Fruit fly (Drosophila melanogaster) whole organism, prepupa: ENCODE results near the gene crm.

Experiments
- Blimp-1 ChIP-seq: fragments of 200-800 bp; sonication (Bioruptor generic); optimal IDR thresholded peaks from 3 replicates; lab custom pipeline; 2017; ENCODE audit warnings: missing biosample characterization, missing genetic modification characterization, mild to moderate bottlenecking, moderate library complexity, missing genetic modification reagents
- CG10669 ChIP-seq: fragments of 200-800 bp; sonication (Bioruptor generic); optimal IDR thresholded peaks from 3 replicates; lab custom pipeline; 2018; ENCODE audit warnings: missing biosample characterization, mild to moderate bottlenecking, missing genetic modification characterization, moderate library complexity
- CG11294 ChIP-seq: fragments of 200-800 bp; sonication (Bioruptor generic); IDR thresholded peaks from 2 replicates; pipeline ENCODE4 v1.3.6; 2022; ENCODE audit warnings: missing biosample characterization, missing genetic modification characterization
- CG11762 ChIP-seq: fragments of 200-800 bp; sonication (Bioruptor generic); optimal IDR thresholded peaks from 3 replicates; lab custom pipeline; 2016; ENCODE audit warnings: missing biosample characterization, missing genetic modification characterization; ENCODE audit not compliant: insufficient read depth
- CG11902 ChIP-seq: fragments of 200-800 bp; sonication (Bioruptor generic); optimal IDR thresholded peaks from 3 replicates; lab custom pipeline; 2016; ENCODE audit warnings: missing biosample characterization, missing genetic modification characterization
- CG15336 ChIP-seq: fragments of 200-800 bp; sonication (Bioruptor generic); IDR thresholded peaks from 2 replicates; pipeline ENCODE4 v1.3.6; 2022; ENCODE audit warnings: missing biosample characterization, missing genetic modification characterization
- CG1621 ChIP-seq: fragments of 200-800 bp; sonication (Bioruptor generic); optimal IDR thresholded peaks from 3 replicates; lab custom pipeline; 2018; ENCODE audit warnings: missing biosample characterization, mild to moderate bottlenecking, missing genetic modification characterization
- CG3032 ChIP-seq: fragments of 200-800 bp; optimal IDR thresholded peaks from 2 replicates; lab custom pipeline; 2019; ENCODE audit warnings: missing biosample characterization, mild to moderate bottlenecking, missing genetic modification characterization, moderate library complexity
- CG31627 ChIP-seq: fragments of 200-800 bp; sonication (Bioruptor generic); optimal IDR thresholded peaks from 3 replicates; lab custom pipeline; 2016; ENCODE audit warnings: missing biosample characterization, missing genetic modification characterization
- CG3919 ChIP-seq: fragments of 200-800 bp; sonication (Bioruptor generic); optimal IDR thresholded peaks from 3 replicates; lab custom pipeline; 2016; ENCODE audit warnings: missing biosample characterization, missing genetic modification characterization
- CG4318 ChIP-seq: fragments of 200-800 bp; sonication (Bioruptor generic); optimal IDR thresholded peaks from 3 replicates; lab custom pipeline; 2017; ENCODE audit warnings: missing biosample characterization, mild to moderate bottlenecking, missing genetic modification characterization
- CG6163 ChIP-seq: fragments of 200-800 bp; sonication (Bioruptor generic); IDR thresholded peaks from 3 replicates; pipeline ENCODE4 v1.3.6; 2022; ENCODE audit warnings: missing biosample characterization, missing genetic modification characterization
- CG6276 ChIP-seq: fragments of 200-800 bp; sonication (Bioruptor generic); optimal IDR thresholded peaks from 2 replicates; lab custom pipeline; 2017; ENCODE audit warnings: missing biosample characterization, mild to moderate bottlenecking, missing genetic modification characterization
- CG6792 ChIP-seq: fragments of 200-800 bp; sonication (Bioruptor generic); optimal IDR thresholded peaks from 3 replicates; lab custom pipeline; 2016; ENCODE audit warnings: missing biosample characterization, missing genetic modification characterization
- CG6808 ChIP-seq: fragments of 200-800 bp; sonication (Bioruptor generic); optimal IDR thresholded peaks from 3 replicates; lab custom pipeline; 2017; ENCODE audit warnings: missing biosample characterization, missing genetic modification characterization, mild to moderate bottlenecking, moderate library complexity, missing genetic modification reagents
- CG7368 ChIP-seq: fragments of 200-800 bp; sonication (Bioruptor generic); optimal IDR thresholded peaks from 3 replicates; lab custom pipeline; 2016; ENCODE audit warnings: missing biosample characterization, missing genetic modification characterization
- CG8119 ChIP-seq: fragments of 200-800 bp; sonication (Bioruptor generic); IDR thresholded peaks from 3 replicates; pipeline ENCODE4 v1.3.6; 2022; ENCODE audit warnings: missing biosample characterization, missing genetic modification characterization
- CG8319 ChIP-seq: fragments of 200-800 bp; sonication (Bioruptor generic); optimal IDR thresholded peaks from 3 replicates; lab custom pipeline; 2016; ENCODE audit warnings: missing biosample characterization, missing genetic modification characterization
- CG8632 ChIP-seq: fragments of 200-800 bp; sonication (Bioruptor generic); optimal IDR thresholded peaks from 3 replicates; lab custom pipeline; 2016; ENCODE audit warnings: missing biosample characterization, missing genetic modification characterization
- CG9139 ChIP-seq: fragments of 200-800 bp; sonication (Bioruptor generic); optimal IDR thresholded peaks from 3 replicates; lab custom pipeline; 2017; ENCODE audit warnings: missing biosample characterization, mild to moderate bottlenecking, missing genetic modification characterization
- Eip75B ChIP-seq: fragments of 200-800 bp; sonication (Bioruptor generic); optimal IDR thresholded peaks from 3 replicates; lab custom pipeline; 2016; ENCODE audit warnings: missing biosample characterization, missing genetic modification characterization
- Eip93F ChIP-seq: fragments of 200-800 bp; sonication (Bioruptor generic); optimal IDR thresholded peaks from 2 replicates; lab custom pipeline; 2016; ENCODE audit warnings: missing biosample characterization, mild to moderate bottlenecking, missing genetic modification characterization
- Ets21C ChIP-seq: fragments of 200-800 bp; sonication (Bioruptor generic); optimal IDR thresholded peaks from 3 replicates; lab custom pipeline; 2016; ENCODE audit warnings: missing biosample characterization, missing genetic modification characterization
- Ets96B ChIP-seq: fragments of 200-800 bp; optimal IDR thresholded peaks from 2 replicates; lab custom pipeline; 2019; ENCODE audit warnings: missing biosample characterization, mild to moderate bottlenecking, missing genetic modification characterization, moderate library complexity
- Gug ChIP-seq: fragments of 200-800 bp; sonication (Bioruptor generic); IDR thresholded peaks from 2 replicates; pipeline ENCODE4 v1.3.6; 2022; ENCODE audit warnings: missing biosample characterization, missing genetic modification characterization
- Hr38 ChIP-seq: sonication (Bioruptor generic); optimal IDR thresholded peaks from 2 replicates; lab custom pipeline; 2016; ENCODE audit warnings: missing biosample characterization, missing genetic modification characterization
- Hr39 ChIP-seq: fragments of 200-800 bp; sonication (Bioruptor generic); optimal IDR thresholded peaks from 2 replicates; lab custom pipeline; 2016; ENCODE audit warnings: missing biosample characterization, missing genetic modification characterization
- Hr4 ChIP-seq: fragments of 200-800 bp; sonication (Bioruptor generic); optimal IDR thresholded peaks from 3 replicates; lab custom pipeline; 2016; ENCODE audit warnings: missing biosample characterization, missing genetic modification characterization
- Lpt ChIP-seq: fragments of 200-800 bp; sonication (Bioruptor generic); optimal IDR thresholded peaks from 3 replicates; lab custom pipeline; 2016; ENCODE audit warnings: missing biosample characterization, missing genetic modification characterization
- Met ChIP-seq: fragments of 200-800 bp; sonication (Bioruptor generic); optimal IDR thresholded peaks from 3 replicates; lab custom pipeline; 2016; ENCODE audit warnings: missing biosample characterization, missing genetic modification characterization
- OdsH ChIP-seq: fragments of 200-800 bp; sonication (Bioruptor generic); optimal IDR thresholded peaks from 3 replicates; lab custom pipeline; 2016; ENCODE audit warnings: missing biosample characterization, missing genetic modification characterization
- Sox14 ChIP-seq: fragments of 200-800 bp; sonication (Bioruptor generic); optimal IDR thresholded peaks from 3 replicates; lab custom pipeline; 2016; ENCODE audit warnings: missing biosample characterization, missing genetic modification characterization
- Sox15 ChIP-seq: fragments of 200-800 bp; sonication (Bioruptor generic); optimal IDR thresholded peaks from 3 replicates; lab custom pipeline; 2016; ENCODE audit warnings: missing biosample characterization, missing genetic modification characterization
- achi ChIP-seq: fragments of 200-800 bp; sonication (Bioruptor generic); optimal IDR thresholded peaks from 3 replicates; lab custom pipeline; 2016; ENCODE audit warnings: missing biosample characterization, missing genetic modification characterization
- acj6 ChIP-seq: fragments of 200-800 bp; sonication (Bioruptor generic); optimal IDR thresholded peaks from 3 replicates; lab custom pipeline; 2016; ENCODE audit warnings: missing biosample characterization, missing genetic modification characterization
- cyc ChIP-seq: fragments of 200-800 bp; sonication (Bioruptor generic); optimal IDR thresholded peaks from 3 replicates; lab custom pipeline; 2016; ENCODE audit warnings: missing biosample characterization, missing genetic modification characterization
- dac ChIP-seq: fragments of 200-800 bp; sonication (Bioruptor generic); optimal IDR thresholded peaks from 2 replicates; lab custom pipeline; 2017; ENCODE audit warnings: missing biosample characterization, mild to moderate bottlenecking, missing genetic modification characterization
- eg ChIP-seq: fragments of 200-800 bp; sonication (Bioruptor generic); IDR thresholded peaks from 3 replicates; pipeline ENCODE4 v1.3.6; 2022; ENCODE audit warnings: missing biosample characterization, missing genetic modification characterization
- esn ChIP-seq: fragments of 200-800 bp; sonication (Bioruptor generic); optimal IDR thresholded peaks from 2 replicates; lab custom pipeline; 2016; ENCODE audit warnings: missing biosample characterization, mild to moderate bottlenecking, missing genetic modification characterization, moderate library complexity
- fd85E ChIP-seq: fragments of 200-800 bp; sonication (Bioruptor generic); optimal IDR thresholded peaks from 3 replicates; lab custom pipeline; 2016; ENCODE audit warnings: missing biosample characterization, missing genetic modification characterization
- fkh ChIP-seq: fragments of 200-800 bp; sonication (Bioruptor generic); optimal IDR thresholded peaks from 3 replicates; lab custom pipeline; 2017; ENCODE audit warnings: missing biosample characterization, mild to moderate bottlenecking, missing genetic modification characterization, moderate library complexity
- lz ChIP-seq: fragments of 200-800 bp; sonication (Bioruptor generic); optimal IDR thresholded peaks from 3 replicates; lab custom pipeline; 2016; ENCODE audit warnings: missing biosample characterization, missing genetic modification characterization
- net ChIP-seq: fragments of 200-800 bp; sonication (Bioruptor generic); optimal IDR thresholded peaks from 3 replicates; lab custom pipeline; 2016; ENCODE audit warnings: missing biosample characterization, missing genetic modification characterization
- pdm3 ChIP-seq: fragments of 200-800 bp; sonication (Bioruptor generic); optimal IDR thresholded peaks from 3 replicates; lab custom pipeline; 2016; ENCODE audit warnings: missing biosample characterization, missing genetic modification characterization
- salr ChIP-seq, 2 experiments: fragments of 200-800 bp; sonication (Bioruptor generic); optimal IDR thresholded peaks; 3 replicates each; lab custom pipeline; 2016 to 2018; ENCODE audit warnings: missing biosample characterization in 2 of 2, missing genetic modification characterization in 2 of 2, mild to moderate bottlenecking in 1 of 2
- spab ChIP-seq: fragments of 200-800 bp; sonication (Bioruptor generic); optimal IDR thresholded peaks from 2 replicates; lab custom pipeline; 2017; ENCODE audit warnings: missing biosample characterization, mild to moderate bottlenecking, missing genetic modification characterization, missing genetic modification reagents
- ss ChIP-seq, 2 experiments: fragments of 200-800 bp; sonication (Bioruptor generic); optimal IDR thresholded peaks; 2 replicates in 1 of 2; 3 replicates in 1 of 2; lab custom pipeline; 2017 to 2018; ENCODE audit warnings: mild to moderate bottlenecking in 2 of 2, missing biosample characterization in 2 of 2, missing genetic modification characterization in 2 of 2, moderate library complexity in 1 of 2
- svp ChIP-seq: fragments of 200-800 bp; sonication (Bioruptor generic); peaks from one replicate; lab custom pipeline; 2016; ENCODE audit warnings: missing biosample characterization, missing genetic modification characterization
- vri ChIP-seq: fragments of 200-800 bp; sonication (Bioruptor generic); optimal IDR thresholded peaks from 3 replicates; lab custom pipeline; 2016; ENCODE audit warnings: missing biosample characterization, mild to moderate bottlenecking, missing genetic modification characterization

The crm gene

DNA sequence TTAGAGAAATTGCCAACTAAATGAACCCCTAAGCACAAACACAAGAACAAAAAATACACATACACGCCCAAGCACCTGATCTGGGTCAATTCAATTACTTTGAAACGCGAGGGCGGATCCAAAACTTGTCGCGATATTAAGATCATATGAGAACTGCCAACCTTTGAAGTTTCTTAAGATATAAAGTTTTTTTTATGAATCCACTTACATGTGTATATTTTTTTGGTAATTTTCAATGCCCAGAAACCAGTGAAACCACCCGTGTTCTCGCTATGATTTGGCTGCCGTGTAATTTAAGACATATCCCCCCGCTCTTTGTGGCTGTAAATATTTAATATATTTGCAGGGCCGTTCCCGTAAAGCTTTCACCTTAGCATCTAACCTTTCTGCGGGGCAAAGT lies 11.1 kb upstream of the crm start:
- TF ChIP-seq CG4318 (no peak), CG11294 (GFP tag; lab: Robert Waterston, UW) (no peak), Sox14 (GFP tag; lab: Kevin White, UChicago) (no peak), Met (GFP tag; lab: Kevin White, UChicago) (no peak), Lpt (no peak), CG6163 (GFP tag; lab: Robert Waterston, UW) (no peak), Eip75B (GFP tag; lab: Kevin White, UChicago) (no peak), fd85E (GFP tag; lab: Kevin White, UChicago) (no peak)

DNA sequence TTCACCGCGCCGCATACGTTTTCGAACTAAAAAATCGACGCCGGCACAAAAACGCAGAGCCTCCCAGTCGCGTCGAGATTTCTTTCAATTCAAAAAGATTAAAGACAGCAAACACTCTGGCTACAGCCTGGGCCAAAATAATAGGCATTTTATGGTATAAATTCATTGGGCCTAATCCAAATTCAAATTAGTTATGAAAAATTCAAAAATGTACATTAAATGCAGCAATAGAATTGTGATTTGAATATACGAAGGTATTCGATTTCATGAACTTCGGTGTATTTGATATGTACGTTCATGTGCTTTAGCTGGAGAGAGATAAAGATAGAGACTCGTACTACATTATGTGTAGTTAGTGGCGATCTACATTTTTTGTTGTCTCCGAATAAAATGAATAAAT lies 5.5 kb upstream of the crm start, which contains the start of gene Syx4:
Syx4 (minus strand) TSS at position 35 of the 400 bp plus-strand sequence.
- TF ChIP-seq CG3919 (GFP tag; lab: Kevin White, UChicago) (peak; percentile 91), salr (GFP tag; optimal IDR thresholded peaks at IDR 0.05; lab: Kevin White, UChicago) (peak; percentile 77 to 84), CG11294 (GFP tag; lab: Robert Waterston, UW) (peak; percentile 92), Gug (GFP tag; lab: Robert Waterston, UW) (peak; percentile 93), eg (GFP tag; lab: Robert Waterston, UW) (peak; percentile 98), CG7368 (GFP tag; lab: Kevin White, UChicago) (peak; percentile 91), Hr4 (peak; percentile 92), CG8319 (GFP tag; lab: Kevin White, UChicago) (peak; percentile 79), spab (GFP tag; lab: Kevin White, UChicago) (peak; percentile 81), CG15336 (GFP tag; lab: Robert Waterston, UW) (peak; percentile 96), CG11902 (peak; percentile 81), dac (GFP tag; lab: Kevin White, UChicago) (peak; percentile 81), ss (GFP tag; optimal IDR thresholded peaks at IDR 0.05; lab: Kevin White, UChicago) (peak; percentile 67 to 83), fkh (peak; percentile 52), Blimp-1 (peak; percentile 65), Hr39 (GFP tag; lab: Kevin White, UChicago) (peak; percentile 89), Met (GFP tag; lab: Kevin White, UChicago) (peak; percentile 91), svp (peak; percentile 92), CG11762 (GFP tag; lab: Kevin White, UChicago) (peak; percentile 88), Hr38 (GFP tag; lab: Kevin White, UChicago) (no peak), Eip93F (GFP tag; lab: Kevin White, UChicago) (peak; percentile 58), achi (GFP tag; lab: Kevin White, UChicago) (peak; percentile 91), Eip75B (GFP tag; lab: Kevin White, UChicago) (peak; percentile 85), CG6276 (GFP tag; lab: Kevin White, UChicago) (peak; percentile 93), Sox15 (GFP tag; lab: Kevin White, UChicago) (peak; percentile 87), Sox14 (GFP tag; lab: Kevin White, UChicago) (peak; percentile 92), OdsH (GFP tag; lab: Kevin White, UChicago) (peak; percentile 92), CG31627 (peak; percentile 87), CG10669 (GFP tag; lab: Kevin White, UChicago) (peak; percentile 90), acj6 (peak; percentile 91), CG6792 (GFP tag; lab: Kevin White, UChicago) (peak; percentile 92), Ets96B (peak; percentile 90), CG1621 (tag; lab: Kevin White, UChicago) (peak; percentile 89), CG3032 (peak; percentile 85), CG8119 (GFP tag; lab: Robert Waterston, UW) (peak; percentile 93), Lpt (peak; percentile 85), CG6163 (GFP tag; lab: Robert Waterston, UW) (peak; percentile 95), lz (peak; percentile 89), CG9139 (GFP tag; lab: Kevin White, UChicago) (peak; percentile 75), pdm3 (GFP tag; lab: Kevin White, UChicago) (peak; percentile 94), vri (GFP tag; lab: Kevin White, UChicago) (peak; percentile 80), cyc (peak; percentile 88), net (GFP tag; lab: Kevin White, UChicago) (peak; percentile 92), CG8632 (GFP tag; lab: Kevin White, UChicago) (peak; percentile 86), CG6808 (GFP tag; lab: Kevin White, UChicago) (peak; percentile 74), esn (peak; percentile 91), Ets21C (GFP tag; lab: Kevin White, UChicago) (peak; percentile 81), CG4318 (peak; percentile 83)
